Worm (Caenorhabditis elegans) whole organism, L1 larva: Measurements from ENCODE around the gene K07F5.7.
A peak's percentile ranks its signal among the peaks of the same experiment; 100 is the strongest.

Experiments
- elt-3 ChIP-seq, 6 experiments: fragments of 150-350 bp in 1 of 6; sonication (generic microtip); optimal IDR thresholded peaks; 2 replicates each; lab custom pipeline; 2017 to 2018; ENCODE audit warnings: missing biosample characterization in 6 of 6, missing genetic modification characterization in 6 of 6, inconsistent platforms in 1 of 6
- lin-15B ChIP-seq: fragments of 150-350 bp; sonication (generic microtip); optimal IDR thresholded peaks from 3 replicates; lab custom pipeline; 2014; ENCODE audit warnings: missing biosample characterization, missing genetic modification characterization
- lin-39 ChIP-seq: fragments of 150-350 bp; optimal IDR thresholded peaks from 2 replicates; lab custom pipeline; 2014; ENCODE audit warnings: missing biosample characterization, missing genetic modification reagents, missing genetic modification characterization
- nhr-20 ChIP-seq: sonication (generic microtip); optimal IDR thresholded peaks from 2 replicates; lab custom pipeline; 2016; ENCODE audit warnings: mild to moderate bottlenecking, missing genetic modification characterization, missing compliant biosample characterization
- nhr-77 ChIP-seq: fragments of 150-350 bp; optimal IDR thresholded peaks from 2 replicates; lab custom pipeline; 2014; ENCODE audit warnings: missing biosample characterization, missing genetic modification characterization
- nhr-84 ChIP-seq: sonication (generic microtip); optimal IDR thresholded peaks from 2 replicates; lab custom pipeline; 2017; ENCODE audit warnings: missing biosample characterization, missing genetic modification characterization
- skn-1 ChIP-seq: fragments of 150-350 bp; optimal IDR thresholded peaks from 2 replicates; lab custom pipeline; 2014; ENCODE audit warnings: missing biosample characterization, missing genetic modification characterization
- ztf-11 ChIP-seq, 2 experiments: sonication (generic microtip); optimal IDR thresholded peaks; 2 replicates each; lab custom pipeline; 2016 to 2017; ENCODE audit warnings: missing genetic modification characterization in 2 of 2, missing biosample characterization in 1 of 2, missing compliant biosample characterization in 1 of 2

DNA sequence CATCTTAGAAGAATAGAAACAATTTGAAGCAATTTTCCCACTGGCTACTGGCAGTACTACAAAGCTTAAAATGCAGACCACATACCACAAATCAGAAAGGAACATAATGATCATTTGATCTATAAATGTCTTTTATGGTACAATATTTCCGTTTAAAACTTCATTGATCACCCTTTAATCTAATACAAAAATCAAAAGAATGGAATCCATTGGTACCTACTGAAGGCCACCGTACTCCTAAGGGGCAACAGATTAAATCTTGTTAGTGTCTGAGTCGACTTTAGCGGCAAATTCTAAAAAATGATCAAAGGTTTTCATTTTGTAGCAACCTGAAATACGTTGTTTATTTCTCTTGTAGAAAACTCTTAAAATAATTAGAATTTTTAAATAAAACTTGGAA is 24.2 kb upstream of the K07F5.7 start:
- TF ChIP-seq lin-15B: no peak
- no peak for TF ChIP-seq elt-3 (tag; optimal IDR thresholded peaks at IDR 0.05; lab: Kevin White, UChicago)
- TF ChIP-seq nhr-84 (tag; lab: Kevin White, UChicago): no peak
- no peak for TF ChIP-seq nhr-77 (tag; lab: Kevin White, UChicago)
- no peak for TF ChIP-seq lin-39 (tag; lab: Kevin White, UChicago)
- TF ChIP-seq skn-1 (tag; lab: Kevin White, UChicago): no peak
- peak; percentile 52 for TF ChIP-seq nhr-20
- no peak for TF ChIP-seq ztf-11 (tag; optimal IDR thresholded peaks at IDR 0.05; lab: Kevin White, UChicago)
